Worm (Caenorhabditis elegans): ENCODE results near the gene fbxa-194.

ce11 chrV:19778608-19779007 is at the start of gene fbxa-194:
- TF ChIP-seq unc-130 (GFP tag; optimal IDR thresholded peaks at IDR 0.05) = no peak
- no peak for TF ChIP-seq zfp-3 (GFP tag; conservative IDR thresholded peaks at IDR 0.05)
